Worm (Caenorhabditis elegans) whole organism, L1 larva: ENCODE measurements around the gene srpa-72.

Experiments
- ceh-82 ChIP-seq, 3 experiments: fragments of 150-350 bp in 1 of 3; sonication (generic microtip) in 2 of 3; optimal IDR thresholded peaks; 2 replicates each; lab custom pipeline; 2014 to 2017; ENCODE audit warnings: missing biosample characterization in 3 of 3, missing genetic modification characterization in 3 of 3
- ceh-88 ChIP-seq: fragments of 200-800 bp; sonication (Bioruptor generic); IDR thresholded peaks from 2 replicates; pipeline ENCODE4 v1.3.6; 2022; ENCODE audit warnings: missing genetic modification characterization, missing compliant biosample characterization
- nhr-76 ChIP-seq: sonication (generic microtip); optimal IDR thresholded peaks from 2 replicates; lab custom pipeline; 2017; ENCODE audit warnings: missing biosample characterization, missing genetic modification characterization
- nhr-77 ChIP-seq: fragments of 150-350 bp; optimal IDR thresholded peaks from 2 replicates; lab custom pipeline; 2014; ENCODE audit warnings: missing biosample characterization, missing genetic modification characterization
- nhr-90 ChIP-seq: sonication (generic microtip); optimal IDR thresholded peaks from 2 replicates; lab custom pipeline; 2016; ENCODE audit warnings: mild to moderate bottlenecking, missing genetic modification characterization, missing compliant biosample characterization; ENCODE audit not compliant: poor library complexity
- sptf-1 ChIP-seq: fragments of 150-350 bp; optimal IDR thresholded peaks from 2 replicates; lab custom pipeline; 2014; ENCODE audit warnings: missing biosample characterization, missing genetic modification characterization
- xbp-1 ChIP-seq: sonication (generic microtip); optimal IDR thresholded peaks from 2 replicates; lab custom pipeline; 2016; ENCODE audit warnings: missing genetic modification characterization, missing compliant biosample characterization

DNA sequence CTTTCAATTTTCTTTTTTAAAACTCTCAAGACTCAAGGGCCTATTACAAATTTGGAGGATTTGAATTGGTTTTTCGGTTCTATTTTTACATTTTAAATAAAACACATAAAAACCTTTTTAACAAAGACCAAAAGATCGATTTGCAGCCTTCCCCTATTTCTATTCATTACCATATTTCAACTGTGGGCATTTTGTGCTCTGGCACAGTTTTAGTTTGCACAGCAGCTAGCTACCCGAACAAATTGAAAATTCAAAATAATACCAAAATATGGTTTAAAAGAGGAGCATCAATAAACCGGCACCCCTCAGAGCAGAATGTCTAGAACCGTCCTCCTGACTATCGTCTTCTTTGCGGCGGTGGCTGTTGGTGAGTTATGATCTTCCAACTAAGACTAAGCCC lies 5.9 kb upstream of the srpa-72 start, which contains the start of gene F08D12.2:
- no peak for TF ChIP-seq xbp-1 (tag; lab: Kevin White, UChicago)
- no peak for TF ChIP-seq ceh-82 (tag; optimal IDR thresholded peaks at IDR 0.05; lab: Kevin White, UChicago)
- TF ChIP-seq nhr-77 (tag; lab: Kevin White, UChicago): no peak
- TF ChIP-seq sptf-1 (tag; lab: Kevin White, UChicago): no peak
- TF ChIP-seq ceh-88 (GFP tag; lab: Robert Waterston, UW): no peak
- no peak for TF ChIP-seq nhr-90
- TF ChIP-seq nhr-76: no peak
